Worm (Caenorhabditis elegans) whole organism, L4 larva: Measurements from ENCODE around the gene pas-6.

Experiments
- D1046.2 ChIP-seq: fragments of 200-800 bp; sonication (Bioruptor generic); IDR thresholded peaks from 2 replicates; pipeline ENCODE4 v1.3.6; 2022; ENCODE audit warnings: missing genetic modification characterization, missing compliant biosample characterization
- F10B5.3 ChIP-seq: sonication (generic microtip); optimal IDR thresholded peaks from 2 replicates; lab custom pipeline; 2016; ENCODE audit warnings: mild to moderate bottlenecking, missing genetic modification characterization, missing compliant biosample characterization
- F49E8.2 ChIP-seq: sonication (generic microtip); optimal IDR thresholded peaks from 2 replicates; lab custom pipeline; 2016; ENCODE audit warnings: missing compliant biosample characterization, mild to moderate bottlenecking, missing genetic modification characterization, borderline replicate concordance
- T20F7.1 ChIP-seq: fragments of 200-800 bp; sonication (Bioruptor generic); optimal IDR thresholded peaks from 2 replicates; lab custom pipeline; 2018; ENCODE audit warnings: mild to moderate bottlenecking, missing genetic modification characterization, missing compliant biosample characterization
- Y105C5A.15 ChIP-seq: fragments of 200-800 bp; sonication (Bioruptor generic); IDR thresholded peaks from 2 replicates; pipeline ENCODE4 v1.3.6; 2022; ENCODE audit warnings: missing genetic modification characterization, missing compliant biosample characterization
- aly-2 ChIP-seq: sonication (generic microtip); optimal IDR thresholded peaks from 2 replicates; lab custom pipeline; 2018; ENCODE audit warnings: missing biosample characterization, missing genetic modification characterization
- ceh-28 ChIP-seq: fragments of 150-350 bp; optimal IDR thresholded peaks from 2 replicates; lab custom pipeline; 2014; ENCODE audit warnings: missing biosample characterization, missing genetic modification reagents, missing genetic modification characterization
- daf-16 ChIP-seq, 3 experiments: sonication (generic microtip); optimal IDR thresholded peaks; 2 replicates each; lab custom pipeline; 2016 to 2017; ENCODE audit warnings: missing genetic modification characterization in 3 of 3, missing genetic modification reagents in 3 of 3, mild to moderate bottlenecking in 2 of 3, missing compliant biosample characterization in 2 of 3, missing biosample characterization in 1 of 3, moderate library complexity in 1 of 3
- daf-8 ChIP-seq: fragments of 200-800 bp; sonication (Bioruptor generic); IDR thresholded peaks from 2 replicates; pipeline ENCODE4 v1.3.6; 2022; ENCODE audit warnings: missing genetic modification characterization, missing compliant biosample characterization
- dmd-6 ChIP-seq: fragments of 200-800 bp; sonication (Bioruptor generic); IDR thresholded peaks from 2 replicates; pipeline ENCODE4 v1.3.6; 2022; ENCODE audit warnings: missing genetic modification reagents, missing genetic modification characterization, missing compliant biosample characterization
- dmd-9 ChIP-seq: fragments of 200-800 bp; sonication (Bioruptor generic); IDR thresholded peaks from 2 replicates; pipeline ENCODE4 v1.3.6; 2022; ENCODE audit warnings: missing genetic modification reagents, missing genetic modification characterization, missing compliant biosample characterization
- dpl-1 ChIP-seq: fragments of 150-350 bp; optimal IDR thresholded peaks from 2 replicates; lab custom pipeline; 2014; ENCODE audit warnings: missing biosample characterization, missing genetic modification reagents, missing genetic modification characterization
- dve-1 ChIP-seq: sonication (generic microtip); optimal IDR thresholded peaks from 2 replicates; lab custom pipeline; 2017; ENCODE audit warnings: antibody characterized with exemption, mild to moderate bottlenecking, missing genetic modification characterization, missing compliant biosample characterization; ENCODE audit not compliant: insufficient read depth
- egl-27 ChIP-seq: sonication (generic microtip); optimal IDR thresholded peaks from 3 replicates; lab custom pipeline; 2017; ENCODE audit warnings: missing biosample characterization, missing genetic modification reagents, missing genetic modification characterization
- fkh-10 ChIP-seq: fragments of 150-350 bp; optimal IDR thresholded peaks from 2 replicates; lab custom pipeline; 2014; ENCODE audit warnings: missing biosample characterization, missing genetic modification reagents, missing genetic modification characterization
- gei-8 ChIP-seq: fragments of 200-800 bp; sonication (Bioruptor generic); optimal IDR thresholded peaks from 2 replicates; lab custom pipeline; 2018; ENCODE audit warnings: mild to moderate bottlenecking, missing genetic modification characterization, missing compliant biosample characterization
- hlh-30 ChIP-seq: sonication (generic microtip); optimal IDR thresholded peaks from 2 replicates; lab custom pipeline; 2017; ENCODE audit warnings: antibody characterized with exemption, mild to moderate bottlenecking, missing genetic modification characterization, missing compliant biosample characterization; ENCODE audit not compliant: insufficient read depth
- jun-1 ChIP-seq: fragments of 150-350 bp; optimal IDR thresholded peaks from 2 replicates; lab custom pipeline; 2014; ENCODE audit warnings: missing biosample characterization, missing genetic modification reagents, missing genetic modification characterization
- lin-1 ChIP-seq: fragments of 200-800 bp; sonication (Bioruptor generic); IDR thresholded peaks from 2 replicates; pipeline ENCODE4 v1.3.6; 2022; ENCODE audit warnings: missing genetic modification reagents, missing genetic modification characterization, missing compliant biosample characterization
- lin-15B ChIP-seq: fragments of 150-350 bp; sonication (generic microtip); optimal IDR thresholded peaks from 3 replicates; lab custom pipeline; 2014; ENCODE audit warnings: missing biosample characterization, missing genetic modification characterization
- lsy-2 ChIP-seq, 2 experiments: fragments of 150-350 bp in 1 of 2; sonication (generic microtip) in 1 of 2; optimal IDR thresholded peaks; 2 replicates each; lab custom pipeline; 2014 to 2017; ENCODE audit warnings: missing biosample characterization in 2 of 2, missing genetic modification characterization in 2 of 2
- madf-5 ChIP-seq, 2 experiments: fragments of 200-800 bp; sonication (Bioruptor generic); IDR thresholded peaks; 2 replicates each; pipeline ENCODE4 v1.3.6; 2022; ENCODE audit warnings: missing compliant biosample characterization in 2 of 2, missing genetic modification characterization in 2 of 2
- mdl-1 ChIP-seq, 2 experiments: fragments of 150-350 bp in 1 of 2; sonication (generic microtip) in 1 of 2; optimal IDR thresholded peaks; 2 replicates each; lab custom pipeline; 2014 to 2017; ENCODE audit warnings: missing biosample characterization in 2 of 2, missing genetic modification characterization in 2 of 2
- nhr-102 ChIP-seq: sonication (generic microtip); optimal IDR thresholded peaks from 2 replicates; lab custom pipeline; 2016; ENCODE audit warnings: mild to moderate bottlenecking, missing genetic modification characterization, moderate library complexity, missing compliant biosample characterization
- nhr-111 ChIP-seq: fragments of 200-800 bp; sonication (Bioruptor generic); optimal IDR thresholded peaks from 2 replicates; lab custom pipeline; 2018; ENCODE audit warnings: mild to moderate bottlenecking, missing genetic modification characterization, missing compliant biosample characterization
- nhr-28 ChIP-seq: fragments of 150-350 bp; optimal IDR thresholded peaks from 2 replicates; lab custom pipeline; 2014; ENCODE audit warnings: missing biosample characterization, missing genetic modification characterization
- nhr-41 ChIP-seq: fragments of 200-800 bp; sonication (Bioruptor generic); IDR thresholded peaks from 2 replicates; pipeline ENCODE4 v1.3.6; 2022; ENCODE audit warnings: missing genetic modification reagents, missing genetic modification characterization, missing compliant biosample characterization
- nhr-77 ChIP-seq: fragments of 150-350 bp; optimal IDR thresholded peaks from 2 replicates; lab custom pipeline; 2014; ENCODE audit warnings: missing biosample characterization, missing genetic modification characterization
- pha-4 ChIP-seq, 2 experiments: fragments of 150-350 bp in 1 of 2; fragments of 200-800 bp in 1 of 2; sonication (Bioruptor generic) in 1 of 2; IDR thresholded peaks in 1 of 2; optimal IDR thresholded peaks in 1 of 2; 2 replicates each; pipeline versions ENCODE4 v1.3.6 to Lab custom; 2014 to 2022; ENCODE audit warnings: missing genetic modification characterization in 2 of 2, missing genetic modification reagents in 2 of 2, missing biosample characterization in 1 of 2, missing compliant biosample characterization in 1 of 2
- pqm-1 ChIP-seq: sonication (generic microtip); optimal IDR thresholded peaks from 2 replicates; lab custom pipeline; 2017; ENCODE audit warnings: missing biosample characterization, missing genetic modification characterization
- set-16 ChIP-seq: fragments of 200-800 bp; sonication (Bioruptor generic); IDR thresholded peaks from 2 replicates; pipeline ENCODE4 v1.3.6; 2022; ENCODE audit warnings: missing genetic modification reagents, missing genetic modification characterization, missing compliant biosample characterization
- skn-1 ChIP-seq: fragments of 150-350 bp; optimal IDR thresholded peaks from 2 replicates; lab custom pipeline; 2014; ENCODE audit warnings: missing biosample characterization, missing genetic modification characterization
- snpc-1.2 ChIP-seq: fragments of 200-800 bp; sonication (Bioruptor generic); IDR thresholded peaks from 2 replicates; pipeline ENCODE4 v1.3.6; 2022; ENCODE audit warnings: missing genetic modification reagents, missing genetic modification characterization, missing compliant biosample characterization
- spr-1 ChIP-seq: sonication (generic microtip); optimal IDR thresholded peaks from 2 replicates; lab custom pipeline; 2016; ENCODE audit warnings: mild to moderate bottlenecking, missing genetic modification characterization, missing compliant biosample characterization
- tag-97 ChIP-seq: fragments of 200-800 bp; sonication (Bioruptor generic); IDR thresholded peaks from 2 replicates; pipeline ENCODE4 v1.3.6; 2022; ENCODE audit warnings: missing genetic modification characterization, missing compliant biosample characterization
- unc-39 ChIP-seq: sonication (generic microtip); optimal IDR thresholded peaks from 2 replicates; lab custom pipeline; 2017; ENCODE audit warnings: missing biosample characterization, missing genetic modification characterization
- unc-62 ChIP-seq, 3 experiments: fragments of 150-350 bp in 1 of 3; sonication (generic microtip); optimal IDR thresholded peaks in 2 of 3; peaks in 1 of 3; 1 replicate in 1 of 3; 2 replicates in 2 of 3; lab custom pipeline; 2014 to 2017; ENCODE audit warnings: missing biosample characterization in 3 of 3, missing genetic modification characterization in 3 of 3, missing genetic modification reagents in 3 of 3, missing genotype in 1 of 3
- zfp-2 ChIP-seq: sonication (generic microtip); optimal IDR thresholded peaks from 2 replicates; lab custom pipeline; 2016; ENCODE audit warnings: mild to moderate bottlenecking, missing genetic modification characterization, missing compliant biosample characterization

pas-6 gene

ce11 chrV:5576008-5576407 lies 8.1 kb downstream of the pas-6 start (continued):
- TF ChIP-seq snpc-1.2 (GFP tag; lab: Robert Waterston, UW): no peak
- no peak for TF ChIP-seq spr-1 (tag; lab: Kevin White, UChicago)
- no peak for TF ChIP-seq madf-5 (GFP tag; IDR thresholded peaks at IDR 0.05; lab: Robert Waterston, UW)
- TF ChIP-seq Y105C5A.15 (GFP tag; lab: Robert Waterston, UW): no peak
- TF ChIP-seq unc-39: no peak
- no peak for TF ChIP-seq dmd-9 (GFP tag; lab: Robert Waterston, UW)
- no peak for TF ChIP-seq zfp-2 (tag; lab: Kevin White, UChicago)
- TF ChIP-seq F49E8.2 (tag; lab: Kevin White, UChicago): no peak
- TF ChIP-seq, all 104 proteins: peak for 36

ce11 chrV:5571691-5572090 lies 12.5 kb downstream of the pas-6 start:
- TF ChIP-seq nhr-111 (GFP tag; lab: Kevin White, UChicago) (no peak), fkh-10 (peak; percentile 76)

- no peak for TF ChIP-seq T20F7.1 (GFP tag; lab: Kevin White, UChicago)
- no peak for TF ChIP-seq daf-8
- TF ChIP-seq fkh-10: peak; percentile 63
- TF ChIP-seq jun-1 (tag; lab: Kevin White, UChicago): no peak
These were observed 13.7 kb downstream of the pas-6 start, which contains the start of gene glb-6 for ce11 chrV:5570433-5570832. Gene glb-6, minus strand, starts transcription at chrV:5570533.

- TF ChIP-seq dpl-1 (GFP tag; lab: Kevin White, UChicago) (no peak), F10B5.3 (tag; lab: Kevin White, UChicago) (no peak), set-16 (GFP tag; lab: Robert Waterston, UW) (no peak), skn-1 (tag; lab: Kevin White, UChicago) (no peak), egl-27 (tag; lab: Kevin White, UChicago) (no peak), nhr-41 (no peak), D1046.2 (no peak), lin-15B (tag; lab: Kevin White, UChicago) (no peak)
These were observed 17.0 kb downstream of the pas-6 start, which contains the start of gene C18C4.7 for ce11 chrV:5567119-5567518. Gene C18C4.7, minus strand, starts transcription at chrV:5567219.

ce11 chrV:5559882-5560281 lies 24.3 kb downstream of the pas-6 start:
- TF ChIP-seq pqm-1 (tag; lab: Kevin White, UChicago) (peak; percentile 96), nhr-102 (tag; lab: Kevin White, UChicago) (peak; percentile 14), lin-1 (GFP tag; lab: Robert Waterston, UW) (0 out of 2 replicates have a peak, but pooled peaks have one; percentile 41), unc-62 (GFP tag; optimal IDR thresholded peaks at IDR 0.05 in 1 of 2; lab: Kevin White, UChicago) (peak in 1 of 2 experiments; percentile 28), unc-62 (tag; optimal IDR thresholded peaks at IDR 0.05; lab: Kevin White, UChicago) (no peak), hlh-30 (tag; lab: Kevin White, UChicago) (peak; percentile 8), nhr-77 (tag; lab: Kevin White, UChicago) (peak; percentile 63), daf-16 (GFP tag; optimal IDR thresholded peaks at IDR 0.05; lab: Kevin White, UChicago) (no peak), daf-16 (tag; optimal IDR thresholded peaks at IDR 0.05; lab: Kevin White, UChicago) (peak; percentile 99), lsy-2 (tag; optimal IDR thresholded peaks at IDR 0.05; lab: Kevin White, UChicago) (peak in 1 of 2 experiments; percentile 31), pha-4 (GFP tag; IDR thresholded peaks at IDR 0.05; lab: Robert Waterston, UW) (no peak), pha-4 (tag; optimal IDR thresholded peaks at IDR 0.05; lab: Kevin White, UChicago) (peak; percentile 26), mdl-1 (tag; optimal IDR thresholded peaks at IDR 0.05; lab: Kevin White, UChicago) (peak in 1 of 2 experiments; percentile 16), nhr-28 (tag; lab: Kevin White, UChicago) (peak; percentile 94), ceh-28 (no peak), dve-1 (peak; percentile 88), dmd-6 (GFP tag; lab: Robert Waterston, UW) (peak; percentile 75), aly-2 (no peak), gei-8 (GFP tag; lab: Kevin White, UChicago) (no peak), tag-97 (GFP tag; lab: Robert Waterston, UW) (no peak)
